Fruit fly (Drosophila melanogaster) whole organism, embryonic: Measurements from ENCODE around the gene PH4alphaNE2.

Experiments used
- Bdp1 ChIP-seq: fragments of 200-800 bp; sonication (Bioruptor generic); optimal IDR thresholded peaks from 3 replicates; lab custom pipeline; 2016; ENCODE audit warnings: missing biosample characterization, missing genetic modification characterization
- BtbVII ChIP-seq: fragments of 200-800 bp; sonication (Bioruptor generic); optimal IDR thresholded peaks from 3 replicates; lab custom pipeline; 2017; ENCODE audit warnings: missing biosample characterization, mild to moderate bottlenecking, missing genetic modification characterization
- CG10654 ChIP-seq: fragments of 200-800 bp; sonication (Bioruptor generic); optimal IDR thresholded peaks from 2 replicates; lab custom pipeline; 2016; ENCODE audit warnings: missing biosample characterization, missing genetic modification characterization
- CG11504 ChIP-seq: fragments of 200-800 bp; sonication (Bioruptor generic); optimal IDR thresholded peaks from 3 replicates; lab custom pipeline; 2019; ENCODE audit warnings: missing biosample characterization, mild to moderate bottlenecking, missing genetic modification characterization, moderate library complexity
- CG12744 ChIP-seq: fragments of 200-800 bp; sonication (Bioruptor generic); optimal IDR thresholded peaks from 2 replicates; lab custom pipeline; 2016; ENCODE audit warnings: missing biosample characterization, missing genetic modification characterization
- CG16779 ChIP-seq: fragments of 200-800 bp; sonication (Bioruptor generic); IDR thresholded peaks from 2 replicates; pipeline ENCODE4 v1.3.6; 2022; ENCODE audit warnings: missing biosample characterization, missing genetic modification characterization
- CG16813 ChIP-seq: fragments of 200-800 bp; sonication (Bioruptor generic); IDR thresholded peaks from 3 replicates; pipeline ENCODE4 v1.3.6; 2022; ENCODE audit warnings: missing biosample characterization, missing genetic modification characterization; ENCODE audit not compliant: partially characterized antibody
- CG2202 ChIP-seq: fragments of 200-800 bp; sonication (Bioruptor generic); optimal IDR thresholded peaks from 2 replicates; lab custom pipeline; 2018; ENCODE audit warnings: missing biosample characterization, mild to moderate bottlenecking, missing genetic modification characterization
- CG2678 ChIP-seq: fragments of 200-800 bp; sonication (Bioruptor generic); optimal IDR thresholded peaks from 3 replicates; lab custom pipeline; 2019; ENCODE audit warnings: missing biosample characterization, mild to moderate bottlenecking, missing genetic modification characterization, moderate library complexity
- CG2875 ChIP-seq: fragments of 200-800 bp; sonication (Bioruptor generic); optimal IDR thresholded peaks from 2 replicates; lab custom pipeline; 2017; ENCODE audit warnings: missing biosample characterization, mild to moderate bottlenecking, missing genetic modification characterization, missing genetic modification reagents
- CG32767 ChIP-seq: fragments of 200-800 bp; sonication (Bioruptor generic); IDR thresholded peaks from 2 replicates; pipeline ENCODE4 v1.3.6; 2022; ENCODE audit warnings: missing biosample characterization, missing genetic modification characterization
- CG3726 ChIP-seq: fragments of 200-800 bp; sonication (Bioruptor generic); IDR thresholded peaks from 3 replicates; pipeline ENCODE4, ENCODE4 v1.3.6; 2022; ENCODE audit warnings: missing biosample characterization, missing genetic modification characterization
- CG3995 ChIP-seq: fragments of 200-800 bp; sonication (Bioruptor generic); optimal IDR thresholded peaks from 3 replicates; lab custom pipeline; 2016; ENCODE audit warnings: missing biosample characterization, missing genetic modification characterization
- CG4730 ChIP-seq: fragments of 200-800 bp; sonication (Bioruptor generic); IDR thresholded peaks from 2 replicates; pipeline ENCODE4 v1.3.6; 2022; ENCODE audit warnings: missing biosample characterization, missing genetic modification characterization
- CG4820 ChIP-seq: fragments of 200-800 bp; sonication (Bioruptor generic); optimal IDR thresholded peaks from 3 replicates; lab custom pipeline; 2016; ENCODE audit warnings: missing biosample characterization, missing genetic modification characterization
- CG5180 ChIP-seq: fragments of 200-800 bp; sonication (Bioruptor generic); optimal IDR thresholded peaks from 3 replicates; lab custom pipeline; 2017; ENCODE audit warnings: missing biosample characterization, missing genetic modification characterization, mild to moderate bottlenecking, moderate library complexity, missing genetic modification reagents
- CG6254 ChIP-seq: fragments of 200-800 bp; sonication (Bioruptor generic); optimal IDR thresholded peaks from 3 replicates; lab custom pipeline; 2017; ENCODE audit warnings: mild to moderate bottlenecking, missing biosample characterization, missing genetic modification reagents, missing genetic modification characterization
- CkIIα-i1 ChIP-seq: fragments of 200-800 bp; sonication (Bioruptor generic); IDR thresholded peaks from 2 replicates; pipeline ENCODE4 v1.3.6; 2022; ENCODE audit warnings: missing biosample characterization, missing genetic modification characterization
- Deaf1 ChIP-seq: fragments of 200-800 bp; optimal IDR thresholded peaks from 3 replicates; lab custom pipeline; 2019; ENCODE audit warnings: missing biosample characterization, mild to moderate bottlenecking, missing genetic modification characterization, moderate library complexity
- E2f1 ChIP-seq: fragments of 200-800 bp; sonication (Bioruptor generic); IDR thresholded peaks from 2 replicates; pipeline ENCODE4 v1.3.6; 2022; ENCODE audit warnings: missing biosample characterization, missing genetic modification characterization
- Hey ChIP-seq: fragments of 200-800 bp; sonication (Bioruptor generic); optimal IDR thresholded peaks from 3 replicates; lab custom pipeline; 2018; ENCODE audit warnings: missing biosample characterization, mild to moderate bottlenecking, missing genetic modification characterization
- Jarid2 ChIP-seq: fragments of 200-800 bp; sonication (Bioruptor generic); optimal IDR thresholded peaks from 3 replicates; lab custom pipeline; 2017; ENCODE audit warnings: mild to moderate bottlenecking, missing biosample characterization, missing genetic modification reagents, missing genetic modification characterization
- Mad ChIP-seq: fragments of 200-800 bp; sonication (Bioruptor generic); optimal IDR thresholded peaks from 2 replicates; lab custom pipeline; 2016; ENCODE audit warnings: missing biosample characterization, missing genetic modification characterization
- Mes4 ChIP-seq: fragments of 200-800 bp; sonication (Bioruptor generic); optimal IDR thresholded peaks from 2 replicates; lab custom pipeline; 2016; ENCODE audit warnings: missing biosample characterization, missing genetic modification characterization
- Mrtf ChIP-seq: fragments of 200-800 bp; sonication (Bioruptor generic); IDR thresholded peaks from 3 replicates; pipeline ENCODE4 v1.3.6; 2022; ENCODE audit warnings: missing biosample characterization, missing genetic modification characterization
- Oli ChIP-seq: fragments of 200-800 bp; sonication (Bioruptor generic); optimal IDR thresholded peaks from 2 replicates; lab custom pipeline; 2018; ENCODE audit warnings: missing biosample characterization, mild to moderate bottlenecking, missing genetic modification characterization, moderate library complexity
- Ptx1 ChIP-seq: fragments of 200-800 bp; sonication (Bioruptor generic); IDR thresholded peaks from 2 replicates; pipeline ENCODE4 v1.3.6; 2022; ENCODE audit warnings: missing biosample characterization, missing genetic modification characterization
- Rfx ChIP-seq: fragments of 200-800 bp; sonication (Bioruptor generic); IDR thresholded peaks from 2 replicates; pipeline ENCODE4 v1.3.6; 2022; ENCODE audit warnings: missing biosample characterization, missing genetic modification characterization
- Stat92E ChIP-seq, 3 experiments: fragments of >200 bp in 2 of 3; fragments of 200-800 bp in 1 of 3; sonication (Bioruptor generic) in 1 of 3; optimal IDR thresholded peaks; 2 replicates each; lab custom pipeline; 2017 to 2019; ENCODE audit warnings: missing biosample characterization in 3 of 3, missing genetic modification characterization in 3 of 3, mild to moderate bottlenecking in 1 of 3, moderate library complexity in 1 of 3
- crol ChIP-seq: fragments of 200-800 bp; sonication (Bioruptor generic); IDR thresholded peaks from 2 replicates; pipeline ENCODE4 v1.3.6; 2022; ENCODE audit warnings: missing biosample characterization, missing genetic modification characterization
- da ChIP-seq: fragments of 200-800 bp; sonication (Bioruptor generic); optimal IDR thresholded peaks from 2 replicates; lab custom pipeline; 2016; ENCODE audit warnings: missing biosample characterization, missing genetic modification characterization
- dan ChIP-seq: fragments of 200-800 bp; sonication (Bioruptor generic); IDR thresholded peaks from 2 replicates; pipeline ENCODE4 v1.3.6; 2022; ENCODE audit warnings: missing biosample characterization, missing genetic modification characterization
- dati ChIP-seq: fragments of 200-800 bp; sonication (Bioruptor generic); IDR thresholded peaks from 2 replicates; pipeline ENCODE4 v1.3.6; 2022; ENCODE audit warnings: missing biosample characterization, missing genetic modification characterization
- gfzf ChIP-seq: fragments of 200-800 bp; sonication (Bioruptor generic); optimal IDR thresholded peaks from 2 replicates; lab custom pipeline; 2016; ENCODE audit warnings: missing biosample characterization, mild to moderate bottlenecking, missing genetic modification characterization, moderate library complexity
- gro ChIP-seq: fragments of 200-800 bp; sonication (Bioruptor generic); optimal IDR thresholded peaks from 2 replicates; lab custom pipeline; 2016; ENCODE audit warnings: missing biosample characterization, missing genetic modification characterization
- her ChIP-seq: fragments of 200-800 bp; sonication (Bioruptor generic); optimal IDR thresholded peaks from 2 replicates; lab custom pipeline; 2016; ENCODE audit warnings: missing biosample characterization, missing genetic modification characterization
- insv ChIP-seq, 2 experiments: fragments of 200-800 bp; sonication (Bioruptor generic); optimal IDR thresholded peaks; 3 replicates each; lab custom pipeline; 2016 to 2018; ENCODE audit warnings: missing biosample characterization in 2 of 2, missing genetic modification characterization in 2 of 2
- jigr1 ChIP-seq: fragments of 200-800 bp; sonication (Bioruptor generic); IDR thresholded peaks from 3 replicates; pipeline ENCODE4 v1.3.6; 2022; ENCODE audit warnings: missing biosample characterization, missing genetic modification characterization
- klu ChIP-seq: fragments of 200-800 bp; sonication (Bioruptor generic); IDR thresholded peaks from 2 replicates; pipeline ENCODE4 v1.3.6; 2022; ENCODE audit warnings: missing biosample characterization, missing genetic modification characterization
- lbe ChIP-seq: fragments of 200-800 bp; sonication (Bioruptor generic); optimal IDR thresholded peaks from 2 replicates; lab custom pipeline; 2016; ENCODE audit warnings: missing biosample characterization, mild to moderate bottlenecking, missing genetic modification characterization
- lola ChIP-seq, 3 experiments: fragments of >200 bp in 2 of 3; fragments of 200-800 bp in 1 of 3; sonication (Bioruptor generic) in 1 of 3; optimal IDR thresholded peaks; 2 replicates each; lab custom pipeline; 2017 to 2019; ENCODE audit warnings: missing biosample characterization in 3 of 3, missing genetic modification characterization in 3 of 3, mild to moderate bottlenecking in 1 of 3, moderate library complexity in 1 of 3
- oc ChIP-seq: fragments of 200-800 bp; sonication (Bioruptor generic); optimal IDR thresholded peaks from 2 replicates; lab custom pipeline; 2018; ENCODE audit warnings: missing biosample characterization, mild to moderate bottlenecking, missing genetic modification characterization, moderate library complexity
- ranshi ChIP-seq: fragments of 200-800 bp; sonication (Bioruptor generic); IDR thresholded peaks from 2 replicates; pipeline ENCODE4 v1.3.6; 2022; ENCODE audit warnings: missing biosample characterization, missing genetic modification characterization
- run ChIP-seq: fragments of 200-800 bp; sonication (Bioruptor generic); optimal IDR thresholded peaks from 3 replicates; lab custom pipeline; 2018; ENCODE audit warnings: missing biosample characterization, mild to moderate bottlenecking, missing genetic modification characterization
- sens ChIP-seq: fragments of 200-800 bp; sonication (Bioruptor generic); peaks from one replicate; lab custom pipeline; 2016; ENCODE audit warnings: missing biosample characterization, missing genetic modification characterization
- sr ChIP-seq: fragments of 200-800 bp; sonication (Bioruptor generic); IDR thresholded peaks from 3 replicates; pipeline ENCODE4 v1.3.6; 2022; ENCODE audit warnings: missing biosample characterization, missing genetic modification characterization
- twi ChIP-seq: fragments of 200-800 bp; optimal IDR thresholded peaks from 2 replicates; lab custom pipeline; 2019; ENCODE audit warnings: missing biosample characterization, mild to moderate bottlenecking, missing genetic modification characterization, moderate library complexity
- zen ChIP-seq: fragments of 200-800 bp; sonication (Bioruptor generic); optimal IDR thresholded peaks from 3 replicates; lab custom pipeline; 2018; ENCODE audit warnings: missing biosample characterization, mild to moderate bottlenecking, missing genetic modification characterization, moderate library complexity

Gene PH4alphaNE2

DNA sequence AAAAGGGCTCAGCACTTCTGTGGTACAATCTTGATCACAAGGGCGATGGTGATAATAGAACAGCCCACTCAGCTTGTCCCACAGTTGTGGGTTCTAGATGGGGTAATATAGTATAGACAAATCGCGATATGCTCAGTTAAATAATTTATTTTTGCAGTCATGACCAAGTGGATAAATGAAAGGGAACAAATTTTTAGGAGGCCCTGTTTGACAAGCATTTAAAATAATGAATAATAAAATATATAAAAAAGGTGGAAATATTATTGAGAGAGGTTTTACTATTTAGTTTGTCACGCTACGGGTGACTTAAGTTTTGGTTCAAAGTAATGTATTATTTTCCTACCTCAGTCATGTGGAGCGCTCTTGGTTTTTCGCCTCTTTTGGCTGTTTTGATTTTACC lies 4.3 kb downstream of the PH4alphaNE2 start, which contains the start of gene CG34041:
CG34041 (plus strand) TSS at position 301 of the 400 bp plus-strand sequence.
- no peak for TF ChIP-seq CG4730
- no peak for TF ChIP-seq Ptx1 (GFP tag; lab: Robert Waterston, UW)
- TF ChIP-seq da (GFP tag; lab: Kevin White, UChicago) = no peak
- no peak for TF ChIP-seq CG2875
- TF ChIP-seq Jarid2 (GFP tag; lab: Kevin White, UChicago) = no peak
- TF ChIP-seq CG11504 = no peak
- no peak for TF ChIP-seq Hey (tag; lab: Kevin White, UChicago)
- no peak for TF ChIP-seq CG12744 (GFP tag; lab: Kevin White, UChicago)
- TF ChIP-seq CG32767 = no peak
- TF ChIP-seq Oli = no peak

DNA sequence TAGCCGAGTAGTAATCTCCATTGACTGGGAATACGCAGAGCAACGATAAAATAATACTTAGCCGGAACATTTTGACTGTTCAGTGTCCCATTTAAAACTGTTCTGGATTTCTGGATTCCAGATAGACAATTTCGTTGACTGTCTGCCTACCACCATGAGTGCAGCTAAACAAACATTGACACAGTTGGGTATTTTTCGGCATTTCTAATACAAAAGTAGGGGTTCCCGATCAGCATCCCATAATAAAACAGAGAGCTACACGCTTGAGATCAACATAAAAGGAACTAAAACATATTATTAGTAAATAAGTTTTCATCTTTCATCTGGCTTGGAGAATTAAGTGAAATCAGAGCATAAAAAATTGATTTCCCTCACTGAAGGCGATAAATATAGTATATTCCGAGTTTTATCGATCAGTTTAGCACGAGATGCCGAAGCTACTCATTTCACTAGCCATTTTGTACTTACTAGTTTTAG lies 6.4 kb downstream of the PH4alphaNE2 start, which contains the start of the genes PH4alphaSG1 and CG15539:
PH4alphaSG1 (minus strand) TSS at position 101 of the 477 bp plus-strand sequence.
CG15539 (plus strand) TSS at position 427 of the 477 bp plus-strand sequence.
- TF ChIP-seq Rfx (GFP tag; lab: Robert Waterston, UW) (no peak), oc (tag; lab: Kevin White, UChicago) (no peak), E2f1 (GFP tag; lab: Robert Waterston, UW) (no peak), Mad (no peak), CG3995 (no peak), CG3726 (GFP tag; lab: Robert Waterston, UW) (no peak), lola (GFP tag; optimal IDR thresholded peaks at IDR 0.05; lab: Kevin White, UChicago) (no peak), CG2678 (tag; lab: Kevin White, UChicago) (no peak), CG16813 (no peak), dan (GFP tag; lab: Robert Waterston, UW) (no peak), CG4820 (GFP tag; lab: Kevin White, UChicago) (no peak), CG5180 (no peak), insv (GFP tag; optimal IDR thresholded peaks at IDR 0.05; lab: Kevin White, UChicago) (no peak), gro (GFP tag; lab: Kevin White, UChicago) (no peak), BtbVII (no peak), zen (tag; lab: Kevin White, UChicago) (no peak), CkIIα-i1 (GFP tag; lab: Robert Waterston, UW) (no peak), Stat92E (GFP tag; optimal IDR thresholded peaks at IDR 0.05; lab: Kevin White, UChicago) (no peak), ranshi (GFP tag; lab: Robert Waterston, UW) (no peak)

DNA sequence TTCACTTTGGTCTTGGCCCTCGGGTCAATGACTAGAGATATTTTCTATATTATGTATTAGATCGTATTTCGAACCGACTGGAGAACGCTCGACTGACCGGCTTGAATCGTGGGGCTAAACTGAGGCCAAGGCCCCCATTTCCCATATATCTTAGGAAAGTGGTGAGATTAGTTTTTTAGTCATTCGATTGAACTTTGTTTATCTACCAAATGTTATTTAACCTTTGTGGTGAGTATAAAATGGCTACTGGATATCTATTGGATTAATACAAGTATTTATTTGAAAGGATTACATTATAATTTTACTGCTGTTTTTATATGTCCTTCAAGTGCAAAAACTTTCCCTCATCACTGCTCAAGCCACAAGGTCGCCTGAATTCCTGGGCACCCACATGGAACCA lies 8.6 kb downstream of the PH4alphaNE2 start, which contains the start of gene CG31371:
CG31371 (minus strand) TSS at position 101 of the 400 bp plus-strand sequence.
- no peak for TF ChIP-seq crol (GFP tag; lab: Robert Waterston, UW)
- TF ChIP-seq sens (GFP tag; lab: Kevin White, UChicago) = peak; percentile 48
- no peak for TF ChIP-seq run (tag; lab: Kevin White, UChicago)
- no peak for TF ChIP-seq CG2202 (tag; lab: Kevin White, UChicago)
- TF ChIP-seq Mes4 (GFP tag; lab: Kevin White, UChicago) = no peak

DNA sequence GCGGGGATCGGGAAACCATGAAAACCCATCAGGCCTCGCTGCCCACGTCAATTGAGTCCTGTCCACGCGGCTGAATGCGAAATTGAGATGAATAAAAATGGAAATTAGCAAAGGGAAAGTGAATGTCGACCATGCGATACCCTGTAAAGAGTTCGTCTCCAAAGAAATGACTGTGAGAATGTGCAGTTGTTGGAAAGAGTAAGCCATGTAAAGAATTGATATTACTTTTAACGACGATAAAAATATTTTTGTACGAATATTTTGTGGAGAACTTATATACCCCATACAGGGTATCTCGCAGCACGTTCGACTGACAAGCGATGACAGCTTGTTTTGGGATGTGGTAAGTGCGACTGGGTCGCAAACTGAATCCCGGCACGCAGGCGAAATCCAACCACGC lies 10.8 kb downstream of the PH4alphaNE2 start:
- no peak for TF ChIP-seq Deaf1 (tag; lab: Kevin White, UChicago)
- TF ChIP-seq klu (GFP tag; lab: Robert Waterston, UW) = no peak
- no peak for TF ChIP-seq sr (GFP tag; lab: Robert Waterston, UW)
- no peak for TF ChIP-seq insv (GFP tag; optimal IDR thresholded peaks at IDR 0.05; lab: Kevin White, UChicago)
- TF ChIP-seq her = no peak
- TF ChIP-seq Mad = no peak
- TF ChIP-seq CG6254 = no peak
- TF ChIP-seq CG16779 (GFP tag; lab: Robert Waterston, UW) = no peak
- no peak for TF ChIP-seq dati
- TF ChIP-seq twi (tag; lab: Kevin White, UChicago) = no peak
- no peak for TF ChIP-seq lbe (GFP tag; lab: Kevin White, UChicago)
- no peak for TF ChIP-seq CG2875
- no peak for TF ChIP-seq Bdp1 (GFP tag; lab: Kevin White, UChicago)
- TF ChIP-seq CG10654 = no peak
- TF ChIP-seq Mrtf (GFP tag; lab: Robert Waterston, UW) = no peak
- no peak for TF ChIP-seq gfzf (GFP tag; lab: Kevin White, UChicago)
- TF ChIP-seq jigr1 (GFP tag; lab: Robert Waterston, UW) = no peak
